Fruit fly (Drosophila melanogaster): ENCODE results near the gene skl.

Gene skl

DNA sequence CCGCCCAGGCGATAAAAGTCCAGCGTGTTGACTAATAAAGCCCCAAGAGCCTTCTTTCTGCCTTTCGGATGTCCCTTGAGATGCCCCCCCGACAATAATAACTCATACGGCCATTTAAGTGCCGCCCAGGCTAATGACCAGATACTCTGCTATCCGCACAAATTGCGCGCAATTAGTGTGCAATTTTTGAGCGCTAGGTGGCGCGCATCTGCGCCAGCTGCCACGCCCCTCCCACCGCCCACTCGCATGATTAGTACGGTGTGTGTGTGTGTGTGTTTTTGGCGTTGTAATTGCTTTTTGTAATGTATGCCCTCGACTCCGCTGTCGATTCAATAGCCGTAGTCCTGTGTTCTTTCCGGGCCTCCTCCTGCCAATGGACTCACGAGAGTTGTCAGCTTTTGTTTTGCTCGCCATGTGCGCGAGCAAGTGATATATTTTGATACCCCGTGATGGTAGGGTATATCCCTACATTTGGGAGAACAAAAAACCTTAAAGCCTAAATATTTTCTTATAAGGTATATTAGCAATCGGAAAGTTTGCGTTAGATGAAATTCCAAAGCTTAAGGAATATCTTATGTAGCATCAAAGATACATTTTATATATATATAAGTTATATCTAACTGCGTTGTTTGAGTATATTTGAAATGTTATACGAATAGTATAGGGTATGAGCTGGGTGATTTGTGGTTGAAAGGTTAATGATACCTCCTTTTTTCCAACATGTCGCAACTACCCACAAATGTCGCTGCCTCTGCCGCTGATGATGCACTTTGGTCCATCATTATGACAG is 34.0 kb downstream of the skl start (continued):
- TF ChIP-seq CG8388 (GFP tag; optimal IDR thresholded peaks at IDR 0.05), result no peak
- TF ChIP-seq CG3281 (GFP tag; optimal IDR thresholded peaks at IDR 0.05), result no peak
- no peak for TF ChIP-seq Bgb (GFP tag; IDR thresholded peaks at IDR 0.05; ENCODE audit: partially characterized antibody)
- no peak for TF ChIP-seq CG12219 (GFP tag; optimal IDR thresholded peaks at IDR 0.05)
- TF ChIP-seq CG31441 (GFP tag; IDR thresholded peaks at IDR 0.05), result no peak
- no peak for TF ChIP-seq CG33213 (GFP tag; optimal IDR thresholded peaks at IDR 0.05)
- no peak for TF ChIP-seq fd3F (GFP tag; optimal IDR thresholded peaks at IDR 0.05)
- no peak for TF ChIP-seq HLH54F (GFP tag; optimal IDR thresholded peaks at IDR 0.05)
- no peak for TF ChIP-seq vnd (GFP tag; IDR thresholded peaks at IDR 0.05; ENCODE audit: partially characterized antibody)
- no peak for TF ChIP-seq sd (tag; optimal IDR thresholded peaks at IDR 0.05)
- no peak for TF ChIP-seq NFAT (GFP tag; IDR thresholded peaks at IDR 0.05)
- peak; percentile 64; the same call in 1 of the 2 replicates for TF ChIP-seq Xrp1 (GFP tag; IDR thresholded peaks at IDR 0.05)
- no peak for TF ChIP-seq Hand (GFP tag; optimal IDR thresholded peaks at IDR 0.05)
- peak; percentile 11 for TF ChIP-seq fd96Cb (tag; optimal IDR thresholded peaks at IDR 0.05)
- peak; percentile 19 for TF ChIP-seq CG16815 (GFP tag; optimal IDR thresholded peaks at IDR 0.05)
- TF ChIP-seq CG14710 (tag; optimal IDR thresholded peaks at IDR 0.05), result peak; percentile 22
- TF ChIP-seq CG33557 (GFP tag; optimal IDR thresholded peaks at IDR 0.05), result peak; percentile 7
- no peak for TF ChIP-seq CG16813 (GFP tag; IDR thresholded peaks at IDR 0.05; ENCODE audit: partially characterized antibody)
- TF ChIP-seq CG10979 (tag; optimal IDR thresholded peaks at IDR 0.05), result peak; percentile 38
- peak; percentile 16 for TF ChIP-seq grau (tag; optimal IDR thresholded peaks at IDR 0.05)
- TF ChIP-seq lola (GFP tag; optimal IDR thresholded peaks at IDR 0.05), result peak in 1 of 3 experiments; percentile 57
- TF ChIP-seq hb (GFP tag; IDR thresholded peaks at IDR 0.05; ENCODE audit: partially characterized antibody), result no peak
- peak; percentile 0 for TF ChIP-seq Xbp1 (GFP tag; optimal IDR thresholded peaks at IDR 0.05)
- TF ChIP-seq CG11695 (GFP tag; IDR thresholded peaks at IDR 0.05), result no peak
- TF ChIP-seq Atf-2 (GFP tag; optimal IDR thresholded peaks at IDR 0.05), result no peak

DNA sequence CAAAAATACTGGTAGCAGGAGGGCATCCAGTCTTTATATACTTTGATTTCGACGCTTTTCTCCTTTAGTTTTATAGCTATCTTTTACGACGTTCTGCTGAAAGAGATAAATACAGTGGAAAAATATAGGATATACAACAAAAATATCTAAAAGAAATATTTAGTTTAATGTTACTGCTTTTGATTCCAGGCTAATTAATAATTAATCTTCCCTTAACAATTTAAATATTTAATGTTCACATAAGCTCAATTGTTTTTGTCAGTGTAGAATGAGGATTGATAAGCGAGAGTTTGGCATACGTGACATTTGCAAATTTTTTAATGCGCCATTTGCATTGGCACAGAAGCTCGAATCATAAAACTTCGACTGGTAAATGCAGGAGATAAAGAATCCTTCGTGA is 35.4 kb downstream of the skl start:
- peak; percentile 53 for TF ChIP-seq CG9727 (GFP tag; optimal IDR thresholded peaks at IDR 0.05)
- peak; percentile 50 for TF ChIP-seq phol (tag; optimal IDR thresholded peaks at IDR 0.05)
- no peak for TF ChIP-seq her (GFP tag; optimal IDR thresholded peaks at IDR 0.05)
- no peak for TF ChIP-seq CG17912 (GFP tag; optimal IDR thresholded peaks at IDR 0.05)
- TF ChIP-seq unpg (GFP tag; optimal IDR thresholded peaks at IDR 0.05), result peak; percentile 20
- TF ChIP-seq Xbp1 (GFP tag; optimal IDR thresholded peaks at IDR 0.05), result no peak
- TF ChIP-seq Nf-YC (tag; optimal IDR thresholded peaks at IDR 0.05), result no peak
- no peak for TF ChIP-seq CG13424 (tag; optimal IDR thresholded peaks at IDR 0.05)
- no peak for TF ChIP-seq CG7963 (GFP tag; IDR thresholded peaks at IDR 0.05; ENCODE audit: partially characterized antibody)
- no peak for TF ChIP-seq CG7372 (GFP tag; IDR thresholded peaks at IDR 0.05)
- no peak for TF ChIP-seq CG10462 (GFP tag; optimal IDR thresholded peaks at IDR 0.05)
- no peak for TF ChIP-seq NC2α (GFP tag; optimal IDR thresholded peaks at IDR 0.05)
- peak; percentile 60 for TF ChIP-seq gem (tag; optimal IDR thresholded peaks at IDR 0.05)
- TF ChIP-seq pb (GFP tag; optimal IDR thresholded peaks at IDR 0.05), result no peak
- no peak for TF ChIP-seq sr (GFP tag; IDR thresholded peaks at IDR 0.05)
- TF ChIP-seq CG11504 (tag; optimal IDR thresholded peaks at IDR 0.05), result peak; percentile 22
- peak; percentile 10 for TF ChIP-seq grau (tag; optimal IDR thresholded peaks at IDR 0.05)
- TF ChIP-seq sens (GFP tag), result peak; percentile 81
- TF ChIP-seq aop (GFP tag; IDR thresholded peaks at IDR 0.05), result no peak
- no peak for TF ChIP-seq CG8359 (GFP tag; optimal IDR thresholded peaks at IDR 0.05; ENCODE audit: borderline replicate concordance)
- TF ChIP-seq zfh1 (GFP tag; IDR thresholded peaks at IDR 0.05), result no peak
- TF ChIP-seq Hr3 (GFP tag; optimal IDR thresholded peaks at IDR 0.05), result no peak
- TF ChIP-seq BtbVII (GFP tag; optimal IDR thresholded peaks at IDR 0.05), result no peak
- TF ChIP-seq CG6654 (GFP tag; optimal IDR thresholded peaks at IDR 0.05), result no peak
- no peak for TF ChIP-seq lmd (GFP tag; IDR thresholded peaks at IDR 0.05)
- peak; percentile 57 for TF ChIP-seq CG18262 (tag; optimal IDR thresholded peaks at IDR 0.05)

Measured in whole organism, embryonic.